Fruit fly (Drosophila melanogaster): ENCODE data around the gene Pcyt2.

DNA sequence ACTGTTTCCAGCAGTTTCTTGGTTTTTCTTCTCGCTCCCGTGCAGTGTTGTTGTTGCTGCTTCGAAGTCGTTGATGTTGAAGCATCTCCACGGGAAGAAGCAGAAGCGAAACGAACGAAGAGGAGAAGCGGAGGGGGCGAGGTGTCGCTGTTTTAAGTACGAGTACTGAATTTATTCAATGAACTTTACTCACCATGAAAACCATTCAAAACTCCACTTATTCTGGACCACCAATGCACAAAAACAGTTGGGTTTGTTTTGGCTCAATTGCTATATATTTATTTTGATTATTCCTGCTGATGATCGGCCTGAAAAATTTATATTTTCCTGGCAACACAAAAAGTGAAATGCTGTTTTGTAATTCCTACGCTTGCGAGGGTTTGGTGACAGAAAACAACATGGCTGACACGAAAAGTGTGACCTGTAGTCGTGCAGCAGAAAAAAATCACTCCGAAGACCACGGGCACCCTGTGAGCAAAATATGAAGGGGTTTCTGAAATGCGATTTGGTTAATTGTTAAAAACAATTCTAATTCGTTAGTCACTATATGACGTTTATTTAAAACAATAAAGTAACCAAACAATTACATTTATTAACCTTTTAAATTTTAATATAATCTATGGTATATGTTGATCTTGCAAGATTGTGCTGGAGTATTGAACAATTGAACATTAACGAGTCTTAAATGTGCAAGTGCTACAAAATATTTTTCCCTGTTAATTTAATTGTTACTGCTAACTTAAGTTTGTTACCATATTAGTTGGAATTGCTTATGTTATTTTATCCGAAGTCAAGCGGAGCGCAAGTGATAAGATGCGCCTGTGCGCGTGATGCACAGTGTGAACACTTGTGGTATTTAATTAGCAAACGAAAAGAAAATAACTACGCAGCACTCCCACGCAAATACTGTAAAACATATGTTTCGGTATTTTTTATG, 15.2 kb downstream of the Pcyt2 start, which contains the start of gene CG7879:
- TF ChIP-seq h (optimal IDR thresholded peaks at IDR 0.05), result no peak
- no peak for TF ChIP-seq psq (optimal IDR thresholded peaks at IDR 0.05)
- TF ChIP-seq insv (optimal IDR thresholded peaks at IDR 0.05), result no peak
- TF ChIP-seq ttk (optimal IDR thresholded peaks at IDR 0.05), result no peak
- no peak for TF ChIP-seq Myc (optimal IDR thresholded peaks at IDR 0.05)

Data from Kc167 (cell line).